Worm (Caenorhabditis elegans) whole organism, dauer: ENCODE measurements around the gene Y48A6B.8.

ENCODE experiments used
- unc-62 ChIP-seq: sonication (generic microtip); optimal IDR thresholded peaks from 2 replicates; lab custom pipeline; 2017; ENCODE audit warnings: missing biosample characterization, missing genetic modification reagents, missing genetic modification characterization

Gene Y48A6B.8

ce11 chrIII:10987561-10988184, 41.6 kb downstream of the Y48A6B.8 start, which contains the start of gene col-94:
col-94 (minus strand) TSS chrIII:10987873.
- no peak for TF ChIP-seq unc-62

- no peak for TF ChIP-seq unc-62
Observed at ce11 chrIII:10985559-10986036, 43.6 kb downstream of the Y48A6B.8 start, which contains the start of gene col-93. col-93 (minus strand) TSS chrIII:10985609.

ce11 chrIII:10983153-10983552, 46.1 kb downstream of the Y48A6B.8 start, which contains the start of gene col-92:
col-92 (minus strand) TSS chrIII:10983253.
- TF ChIP-seq unc-62, result no peak

ce11 chrIII:10981555-10981954, 47.7 kb downstream of the Y48A6B.8 start:
- no peak for TF ChIP-seq unc-62
